Worm (Caenorhabditis elegans): ENCODE results near the gene Y11D7A.9.
"Not testable (repeated sequence)": the region's sequence is repeated elsewhere in the genome, so short reads cannot be mapped to it uniquely, and the experiment has no call there.

Gene Y11D7A.9

DNA sequence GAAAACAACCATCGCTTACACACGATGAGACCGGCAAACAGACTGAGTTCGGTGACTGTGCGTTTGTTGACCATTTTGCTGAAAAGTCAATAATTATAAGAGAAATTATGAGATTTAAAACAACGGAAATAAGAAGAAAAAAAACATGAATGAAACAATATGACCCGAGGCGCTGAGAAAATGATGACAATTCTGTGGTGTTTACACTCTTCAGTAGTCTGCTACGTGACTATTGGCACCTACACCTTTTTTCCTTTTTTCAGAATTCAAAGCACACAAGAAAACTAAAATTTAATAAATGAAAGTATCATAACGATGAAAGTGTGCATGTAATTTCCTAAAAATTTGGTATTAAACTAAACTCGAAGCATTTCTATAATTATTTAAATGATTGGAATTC lies 3.8 kb upstream of the Y11D7A.9 start, which contains the start of gene Y11D7A.10:
Y11D7A.10 (minus strand) TSS at position 82 of the 400 bp plus-strand sequence.
- TF ChIP-seq flt-1 (GFP tag; IDR thresholded peaks at IDR 0.05) (no peak), ref-1 (GFP tag; conservative IDR thresholded peaks at IDR 0.05) (no peak), ztf-23 (GFP tag; IDR thresholded peaks at IDR 0.05) (no peak)

- TF ChIP-seq T22C8.4 (GFP tag; IDR thresholded peaks at IDR 0.05) (no peak), ztf-23 (GFP tag; IDR thresholded peaks at IDR 0.05) (no peak), tab-1 (GFP tag; IDR thresholded peaks at IDR 0.05) (no peak), klf-2 (GFP tag; conservative IDR thresholded peaks at IDR 0.05) (no peak), ref-1 (GFP tag; conservative IDR thresholded peaks at IDR 0.05) (no peak), cog-1 (tag; optimal IDR thresholded peaks at IDR 0.05) (no peak), flt-1 (GFP tag; IDR thresholded peaks at IDR 0.05) (no peak), ztf-29 (GFP tag; IDR thresholded peaks at IDR 0.05) (no peak), med-1 (GFP tag; optimal IDR thresholded peaks at IDR 0.05; ENCODE audit: insufficient read depth) (no peak)
Measured at ce11 chrIV:9258547-9258946, 2.6 kb upstream of the Y11D7A.9 start.

ce11 chrIV:9256865-9257264 lies 948 bp upstream of the Y11D7A.9 start:
- no peak for TF ChIP-seq ref-1 (GFP tag; conservative IDR thresholded peaks at IDR 0.05)
- TF ChIP-seq klf-2 (GFP tag; conservative IDR thresholded peaks at IDR 0.05), result no peak
- TF ChIP-seq ztf-29 (GFP tag; IDR thresholded peaks at IDR 0.05), result no peak
- no peak for TF ChIP-seq tab-1 (GFP tag; IDR thresholded peaks at IDR 0.05)
- no peak for TF ChIP-seq med-1 (GFP tag; optimal IDR thresholded peaks at IDR 0.05; ENCODE audit: insufficient read depth)

DNA sequence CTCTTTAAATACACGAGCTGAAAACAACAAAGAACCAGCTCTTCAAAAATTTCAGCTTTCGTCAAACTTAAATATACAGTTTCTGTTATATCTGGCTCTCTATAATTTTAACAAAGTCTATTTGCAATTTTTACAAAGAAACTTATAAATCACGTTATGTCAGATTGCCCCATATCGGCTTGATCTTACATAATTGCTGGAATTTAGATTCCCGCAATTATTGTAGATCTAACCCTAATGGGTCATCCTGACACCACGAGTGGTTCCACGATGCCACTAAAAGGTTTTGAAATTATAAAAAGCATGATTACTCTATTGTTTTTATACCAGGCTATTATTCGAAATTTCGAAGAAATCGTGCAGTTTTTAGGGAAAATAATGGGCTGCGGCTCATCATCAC lies 4.8 kb downstream of the Y11D7A.9 start, which contains the start of gene Y11D7A.8:
Y11D7A.8 (plus strand) TSS at position 301 of the 400 bp plus-strand sequence.
- no peak for TF ChIP-seq tab-1 (GFP tag; IDR thresholded peaks at IDR 0.05)
- TF ChIP-seq ref-1 (GFP tag; conservative IDR thresholded peaks at IDR 0.05), result no peak
- TF ChIP-seq ztf-23 (GFP tag; IDR thresholded peaks at IDR 0.05), result no peak
- TF ChIP-seq flt-1 (GFP tag; IDR thresholded peaks at IDR 0.05), result no peak
- TF ChIP-seq ztf-29 (GFP tag; IDR thresholded peaks at IDR 0.05), result no peak
- TF ChIP-seq cog-1 (tag; optimal IDR thresholded peaks at IDR 0.05), result no peak
- TF ChIP-seq klf-2 (GFP tag; conservative IDR thresholded peaks at IDR 0.05), result no peak
- TF ChIP-seq T22C8.4 (GFP tag; IDR thresholded peaks at IDR 0.05), result no peak
- TF ChIP-seq med-1 (GFP tag; optimal IDR thresholded peaks at IDR 0.05; ENCODE audit: insufficient read depth), result no peak

ce11 chrIV:9249219-9249618 lies 6.7 kb downstream of the Y11D7A.9 start, which contains the start of gene Y11D7A.7:
Gene Y11D7A.7, plus strand, starts transcription at chrIV:9249519.
- not testable (repeated sequence) for TF ChIP-seq ref-1 (GFP tag; conservative IDR thresholded peaks at IDR 0.05); tab-1 (GFP tag; IDR thresholded peaks at IDR 0.05); klf-2 (GFP tag; conservative IDR thresholded peaks at IDR 0.05)

ce11 chrIV:9245423-9245822 lies 10.5 kb downstream of the Y11D7A.9 start, which contains the start of gene Y11D7A.5:
Gene Y11D7A.5, minus strand, starts transcription at chrIV:9245523.
- no peak for TF ChIP-seq klf-2 (GFP tag; conservative IDR thresholded peaks at IDR 0.05)
- no peak for TF ChIP-seq ztf-29 (GFP tag; IDR thresholded peaks at IDR 0.05)
- TF ChIP-seq ref-1 (GFP tag; conservative IDR thresholded peaks at IDR 0.05), result no peak
- no peak for TF ChIP-seq med-1 (GFP tag; optimal IDR thresholded peaks at IDR 0.05; ENCODE audit: insufficient read depth)
- TF ChIP-seq cog-1 (tag; optimal IDR thresholded peaks at IDR 0.05), result no peak
- no peak for TF ChIP-seq T22C8.4 (GFP tag; IDR thresholded peaks at IDR 0.05)
- TF ChIP-seq flt-1 (GFP tag; IDR thresholded peaks at IDR 0.05), result no peak
- no peak for TF ChIP-seq ztf-23 (GFP tag; IDR thresholded peaks at IDR 0.05)
- no peak for TF ChIP-seq tab-1 (GFP tag; IDR thresholded peaks at IDR 0.05)

DNA sequence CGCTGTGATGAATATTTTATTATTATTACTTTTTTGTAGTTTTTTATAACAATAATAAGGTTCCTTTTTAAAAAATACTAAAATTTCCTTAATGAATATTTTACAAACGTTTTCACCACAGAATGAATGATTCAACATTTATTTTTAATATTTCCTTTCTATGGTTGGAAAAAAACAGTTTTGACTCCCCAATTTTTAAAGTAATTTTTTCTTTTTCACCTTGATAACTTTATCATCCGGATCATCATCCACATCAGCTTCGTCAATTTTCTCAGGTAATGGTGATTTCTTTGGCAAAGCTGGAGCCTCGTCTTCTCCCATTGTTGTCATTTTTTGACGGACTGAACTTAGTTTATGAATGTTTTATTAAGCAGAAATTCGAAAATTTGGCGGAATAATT lies 12.2 kb downstream of the Y11D7A.9 start, which contains the start of gene rab-28:
rab-28 (minus strand) TSS at position 343 of the 400 bp plus-strand sequence.
- TF ChIP-seq ztf-23 (GFP tag; IDR thresholded peaks at IDR 0.05) (no peak), T22C8.4 (GFP tag; IDR thresholded peaks at IDR 0.05) (no peak), cog-1 (tag; optimal IDR thresholded peaks at IDR 0.05) (no peak), med-1 (GFP tag; optimal IDR thresholded peaks at IDR 0.05; ENCODE audit: insufficient read depth) (no peak), ref-1 (GFP tag; conservative IDR thresholded peaks at IDR 0.05) (no peak), tab-1 (GFP tag; IDR thresholded peaks at IDR 0.05) (no peak), klf-2 (GFP tag; conservative IDR thresholded peaks at IDR 0.05) (no peak), flt-1 (GFP tag; IDR thresholded peaks at IDR 0.05) (no peak), ztf-29 (GFP tag; IDR thresholded peaks at IDR 0.05) (no peak)

DNA sequence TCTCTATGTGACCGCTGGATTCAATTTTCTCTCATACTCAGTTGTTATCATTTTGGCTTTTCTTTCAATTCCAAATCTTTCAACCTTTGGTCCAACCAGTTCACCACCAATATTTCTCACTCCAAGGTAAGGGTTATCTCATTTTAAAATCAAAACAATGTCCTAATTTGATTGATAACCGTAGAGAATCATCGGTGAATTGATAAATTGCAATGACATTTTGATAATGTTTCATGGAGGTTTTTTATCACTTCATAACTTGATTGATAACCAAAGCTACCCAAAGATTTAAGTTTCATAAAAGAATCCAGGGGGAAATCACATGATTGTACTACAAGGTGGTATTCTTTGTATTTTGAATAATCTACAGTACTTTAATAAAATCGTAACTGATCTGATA lies 16.8 kb downstream of the Y11D7A.9 start:
- no peak for TF ChIP-seq tab-1 (GFP tag; IDR thresholded peaks at IDR 0.05)
- no peak for TF ChIP-seq flt-1 (GFP tag; IDR thresholded peaks at IDR 0.05)
- no peak for TF ChIP-seq med-1 (GFP tag; optimal IDR thresholded peaks at IDR 0.05; ENCODE audit: insufficient read depth)
- no peak for TF ChIP-seq ref-1 (GFP tag; conservative IDR thresholded peaks at IDR 0.05)
- no peak for TF ChIP-seq T22C8.4 (GFP tag; IDR thresholded peaks at IDR 0.05)
- TF ChIP-seq klf-2 (GFP tag; conservative IDR thresholded peaks at IDR 0.05), result no peak
- TF ChIP-seq ztf-23 (GFP tag; IDR thresholded peaks at IDR 0.05), result no peak
- TF ChIP-seq ztf-29 (GFP tag; IDR thresholded peaks at IDR 0.05), result no peak

- no peak for TF ChIP-seq tab-1 (GFP tag; IDR thresholded peaks at IDR 0.05)
- TF ChIP-seq ztf-29 (GFP tag; IDR thresholded peaks at IDR 0.05), result no peak
- TF ChIP-seq ztf-23 (GFP tag; IDR thresholded peaks at IDR 0.05), result no peak
- TF ChIP-seq med-1 (GFP tag; optimal IDR thresholded peaks at IDR 0.05; ENCODE audit: insufficient read depth), result no peak
- TF ChIP-seq T22C8.4 (GFP tag; IDR thresholded peaks at IDR 0.05), result no peak
- TF ChIP-seq flt-1 (GFP tag; IDR thresholded peaks at IDR 0.05), result no peak
- TF ChIP-seq klf-2 (GFP tag; conservative IDR thresholded peaks at IDR 0.05), result no peak
- no peak for TF ChIP-seq ref-1 (GFP tag; conservative IDR thresholded peaks at IDR 0.05)
- no peak for TF ChIP-seq cog-1 (tag; optimal IDR thresholded peaks at IDR 0.05)
Measured at ce11 chrIV:9232421-9233141, 23.3 kb downstream of the Y11D7A.9 start, which contains the start of gene Y11D7A.3. Gene Y11D7A.3, plus strand, starts transcription at chrIV:9233091.

- TF ChIP-seq ref-1 (GFP tag; conservative IDR thresholded peaks at IDR 0.05) (no peak), cog-1 (tag; optimal IDR thresholded peaks at IDR 0.05) (no peak), T22C8.4 (GFP tag; IDR thresholded peaks at IDR 0.05) (no peak), ztf-29 (GFP tag; IDR thresholded peaks at IDR 0.05) (no peak), klf-2 (GFP tag; conservative IDR thresholded peaks at IDR 0.05) (no peak), flt-1 (GFP tag; IDR thresholded peaks at IDR 0.05) (no peak), tab-1 (GFP tag; IDR thresholded peaks at IDR 0.05) (no peak), med-1 (GFP tag; optimal IDR thresholded peaks at IDR 0.05; ENCODE audit: insufficient read depth) (no peak), ztf-23 (GFP tag; IDR thresholded peaks at IDR 0.05) (no peak)
Measured at ce11 chrIV:9227650-9228049, 28.3 kb downstream of the Y11D7A.9 start.
